Worm (Caenorhabditis elegans): ENCODE results near the gene alr-1.

Gene alr-1

ce11 chrX:11078150-11078549 is 47.3 kb downstream of the alr-1 start, which contains the start of gene W04G3.10:
Gene W04G3.10, minus strand, starts transcription at chrX:11078250.
- no peak for TF ChIP-seq unc-55 (GFP tag; optimal IDR thresholded peaks at IDR 0.05)
- TF ChIP-seq pha-4 (tag; optimal IDR thresholded peaks at IDR 0.05), result no peak
- no peak for TF ChIP-seq zip-5 (tag; optimal IDR thresholded peaks at IDR 0.05)

- TF ChIP-seq nhr-232 (tag; optimal IDR thresholded peaks at IDR 0.05), result no peak
- no peak for TF ChIP-seq elt-4 (tag; optimal IDR thresholded peaks at IDR 0.05)
Observed at ce11 chrX:11076491-11076890, 48.9 kb downstream of the alr-1 start, which contains the start of gene W04G3.12. Gene W04G3.12, minus strand, starts transcription at chrX:11076801.

ce11 chrX:11073358-11073757 is 52.1 kb downstream of the alr-1 start, which contains the start of gene W04G3.5:
Gene W04G3.5, plus strand, starts transcription at chrX:11073658.
- no peak for TF ChIP-seq eyg-1 (tag; optimal IDR thresholded peaks at IDR 0.05)
- TF ChIP-seq dmd-4 (tag; optimal IDR thresholded peaks at IDR 0.05; ENCODE audit: borderline replicate concordance), result no peak

ce11 chrX:11072701-11073100 is 52.7 kb downstream of the alr-1 start:
- no peak for TF ChIP-seq ceh-18 (tag; optimal IDR thresholded peaks at IDR 0.05)
- no peak for TF ChIP-seq pqm-1 (tag; optimal IDR thresholded peaks at IDR 0.05)
- no peak for TF ChIP-seq sox-4 (tag; optimal IDR thresholded peaks at IDR 0.05)
- no peak for TF ChIP-seq madf-2 (tag; optimal IDR thresholded peaks at IDR 0.05)
- no peak for TF ChIP-seq hlh-6 (tag; optimal IDR thresholded peaks at IDR 0.05)
- TF ChIP-seq gmeb-2 (tag; optimal IDR thresholded peaks at IDR 0.05), result no peak

All from whole organism, late embryonic.